Worm (Caenorhabditis elegans): ENCODE measurements around the gene R06B9.5.

R06B9.5 gene

DNA sequence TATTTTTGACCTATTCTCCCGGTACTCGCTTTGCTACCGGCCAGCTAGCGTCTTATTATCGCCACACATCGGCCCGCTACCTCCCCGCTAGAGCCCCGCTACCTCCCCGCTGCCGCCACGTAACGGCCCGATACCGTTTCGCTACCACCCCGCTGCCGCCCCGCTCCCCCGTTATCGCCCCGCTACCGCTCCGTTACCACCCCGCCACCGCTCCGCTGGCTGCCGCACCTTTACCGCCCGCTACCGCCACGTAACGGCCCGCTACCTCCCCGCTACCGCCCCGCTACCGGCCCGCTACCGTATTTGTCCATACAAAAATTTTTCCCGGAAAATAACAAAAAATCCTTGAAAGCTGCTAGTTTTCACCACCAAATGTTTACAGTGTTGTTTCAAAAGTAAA, 49.5 kb downstream of the R06B9.5 start:
- TF ChIP-seq unc-39 (tag; optimal IDR thresholded peaks at IDR 0.05) (no peak), sma-3 (GFP tag; optimal IDR thresholded peaks at IDR 0.05) (no peak), nhr-21 (tag; optimal IDR thresholded peaks at IDR 0.05) (no peak), crh-2 (tag; optimal IDR thresholded peaks at IDR 0.05) (no peak), zag-1 (tag; optimal IDR thresholded peaks at IDR 0.05) (no peak), nhr-77 (tag; optimal IDR thresholded peaks at IDR 0.05) (no peak), nhr-10 (tag; optimal IDR thresholded peaks at IDR 0.05) (no peak), lin-13 (GFP tag; optimal IDR thresholded peaks at IDR 0.05) (no peak), nhr-23 (tag; optimal IDR thresholded peaks at IDR 0.05) (no peak)

All from whole organism, L2 larva.